Fruit fly (Drosophila melanogaster) whole organism, embryonic: ENCODE measurements around the gene Pdxk.

Experiments
- Adf1 ChIP-seq: fragments of 200-800 bp; sonication (Bioruptor generic); IDR thresholded peaks from 2 replicates; pipeline ENCODE4 v1.3.6; 2022; ENCODE audit warnings: missing biosample characterization, missing genetic modification characterization
- Asciz ChIP-seq: fragments of 200-800 bp; sonication (Bioruptor generic); optimal IDR thresholded peaks from 2 replicates; lab custom pipeline; 2017; ENCODE audit warnings: missing biosample characterization, mild to moderate bottlenecking, missing genetic modification characterization, missing genetic modification reagents
- Atf6 ChIP-seq: fragments of 200-800 bp; sonication (Bioruptor generic); IDR thresholded peaks from 2 replicates; pipeline ENCODE4 v1.3.6; 2022; ENCODE audit warnings: missing biosample characterization, missing genetic modification characterization
- BEAF-32 ChIP-seq: fragments of 200-800 bp; sonication (Bioruptor generic); optimal IDR thresholded peaks from 3 replicates; lab custom pipeline; 2017; ENCODE audit warnings: missing biosample characterization, missing genetic modification characterization, mild to moderate bottlenecking, moderate library complexity, missing genetic modification reagents
- CG10209 ChIP-seq: fragments of 200-800 bp; sonication (Bioruptor generic); optimal IDR thresholded peaks from 3 replicates; lab custom pipeline; 2017; ENCODE audit warnings: missing biosample characterization, mild to moderate bottlenecking, missing genetic modification characterization, missing genetic modification reagents
- CG10462 ChIP-seq: fragments of 200-800 bp; sonication (Bioruptor generic); optimal IDR thresholded peaks from 2 replicates; lab custom pipeline; 2016; ENCODE audit warnings: missing biosample characterization, missing genetic modification characterization
- CG10654 ChIP-seq: fragments of 200-800 bp; sonication (Bioruptor generic); optimal IDR thresholded peaks from 2 replicates; lab custom pipeline; 2016; ENCODE audit warnings: missing biosample characterization, missing genetic modification characterization
- CG10979 ChIP-seq: fragments of 200-800 bp; sonication (Bioruptor generic); optimal IDR thresholded peaks from 2 replicates; lab custom pipeline; 2018; ENCODE audit warnings: missing biosample characterization, mild to moderate bottlenecking, missing genetic modification characterization, moderate library complexity
- CG11696 ChIP-seq: fragments of 200-800 bp; sonication (Bioruptor generic); IDR thresholded peaks from 2 replicates; pipeline ENCODE4 v1.3.6; 2022; ENCODE audit warnings: missing biosample characterization, missing genetic modification characterization
- CG12104 ChIP-seq: fragments of 200-800 bp; sonication (Bioruptor generic); optimal IDR thresholded peaks from 3 replicates; lab custom pipeline; 2016; ENCODE audit warnings: missing biosample characterization, missing genetic modification characterization
- CG12942 ChIP-seq: fragments of 200-800 bp; sonication (Bioruptor generic); optimal IDR thresholded peaks from 3 replicates; lab custom pipeline; 2016; ENCODE audit warnings: missing biosample characterization, missing genetic modification characterization
- CG13624 ChIP-seq: fragments of 200-800 bp; sonication (Bioruptor generic); optimal IDR thresholded peaks from 2 replicates; lab custom pipeline; 2016; ENCODE audit warnings: missing biosample characterization, missing genetic modification characterization
- CG15514 ChIP-seq: fragments of 200-800 bp; sonication (Bioruptor generic); optimal IDR thresholded peaks from 3 replicates; lab custom pipeline; 2017; ENCODE audit warnings: missing biosample characterization, missing genetic modification characterization, mild to moderate bottlenecking, moderate library complexity, missing genetic modification reagents
- CG15696 ChIP-seq: fragments of 200-800 bp; sonication (Bioruptor generic); optimal IDR thresholded peaks from 2 replicates; lab custom pipeline; 2019; ENCODE audit warnings: missing biosample characterization, mild to moderate bottlenecking, missing genetic modification characterization, moderate library complexity
- CG17802 ChIP-seq: fragments of 200-800 bp; sonication (Bioruptor generic); optimal IDR thresholded peaks from 2 replicates; lab custom pipeline; 2018; ENCODE audit warnings: missing biosample characterization, mild to moderate bottlenecking, missing genetic modification characterization, moderate library complexity
- CG17912 ChIP-seq: fragments of 200-800 bp; sonication (Bioruptor generic); optimal IDR thresholded peaks from 2 replicates; lab custom pipeline; 2018; ENCODE audit warnings: missing biosample characterization, mild to moderate bottlenecking, missing genetic modification characterization
- CG1832 ChIP-seq: fragments of 200-800 bp; sonication (Bioruptor generic); optimal IDR thresholded peaks from 2 replicates; lab custom pipeline; 2017; ENCODE audit warnings: missing biosample characterization, mild to moderate bottlenecking, missing genetic modification characterization, inconsistent platforms
- CG2889 ChIP-seq: fragments of 200-800 bp; sonication (Bioruptor generic); IDR thresholded peaks from 3 replicates; pipeline ENCODE4 v1.3.6; 2022; ENCODE audit warnings: missing biosample characterization, missing genetic modification characterization
- CG31441 ChIP-seq: fragments of 200-800 bp; sonication (Bioruptor generic); IDR thresholded peaks from 2 replicates; pipeline ENCODE4 v1.3.6; 2022; ENCODE audit warnings: missing biosample characterization, missing genetic modification characterization
- CG33213 ChIP-seq: fragments of 200-800 bp; sonication (Bioruptor generic); optimal IDR thresholded peaks from 3 replicates; lab custom pipeline; 2016; ENCODE audit warnings: missing biosample characterization, missing genetic modification characterization
- CG42726 ChIP-seq: fragments of 200-800 bp; sonication (Bioruptor generic); IDR thresholded peaks from 2 replicates; pipeline ENCODE4 v1.3.6; 2022; ENCODE audit warnings: missing biosample characterization, missing genetic modification characterization; ENCODE audit not compliant: partially characterized antibody
- CG4820 ChIP-seq: fragments of 200-800 bp; sonication (Bioruptor generic); optimal IDR thresholded peaks from 3 replicates; lab custom pipeline; 2016; ENCODE audit warnings: missing biosample characterization, missing genetic modification characterization
- CG6854 ChIP-seq: fragments of 200-800 bp; sonication (Bioruptor generic); optimal IDR thresholded peaks from 3 replicates; lab custom pipeline; 2017; ENCODE audit warnings: missing biosample characterization, mild to moderate bottlenecking, missing genetic modification characterization
- CG8290 ChIP-seq, 3 experiments: fragments of 200-800 bp; sonication (Bioruptor generic); optimal IDR thresholded peaks; 2 replicates each; lab custom pipeline; 2016 to 2019; ENCODE audit warnings: missing biosample characterization in 3 of 3, missing genetic modification characterization in 3 of 3, mild to moderate bottlenecking in 2 of 3, moderate library complexity in 1 of 3
- CG8944 ChIP-seq: fragments of 200-800 bp; sonication (Bioruptor generic); optimal IDR thresholded peaks from 3 replicates; lab custom pipeline; 2016; ENCODE audit warnings: missing biosample characterization, missing genetic modification characterization
- CHES-1-like ChIP-seq: fragments of 200-800 bp; sonication (Bioruptor generic); optimal IDR thresholded peaks from 2 replicates; lab custom pipeline; 2016; ENCODE audit warnings: missing biosample characterization, missing genetic modification characterization
- Dll ChIP-seq: fragments of 200-800 bp; sonication (Bioruptor generic); IDR thresholded peaks from 4 replicates; pipeline ENCODE4 v1.3.6; 2022; ENCODE audit warnings: missing biosample characterization, missing genetic modification characterization; ENCODE audit not compliant: partially characterized antibody
- Elba2 ChIP-seq: fragments of 200-800 bp; sonication (Bioruptor generic); optimal IDR thresholded peaks from 3 replicates; lab custom pipeline; 2016; ENCODE audit warnings: missing biosample characterization, missing genetic modification characterization
- HLHmδ ChIP-seq: fragments of 200-800 bp; sonication (Bioruptor generic); optimal IDR thresholded peaks from 2 replicates; lab custom pipeline; 2018; ENCODE audit warnings: missing biosample characterization, mild to moderate bottlenecking, missing genetic modification characterization, moderate library complexity
- Neu2 ChIP-seq: fragments of 200-800 bp; sonication (Bioruptor generic); optimal IDR thresholded peaks from 3 replicates; lab custom pipeline; 2016; ENCODE audit warnings: missing biosample characterization, missing genetic modification characterization, borderline replicate concordance
- Taf1 ChIP-seq: fragments of 200-800 bp; sonication (Bioruptor generic); IDR thresholded peaks from 2 replicates; pipeline ENCODE4 v1.3.6; 2022; ENCODE audit warnings: missing biosample characterization, missing genetic modification characterization
- YL-1 ChIP-seq: fragments of 200-800 bp; sonication (Bioruptor generic); optimal IDR thresholded peaks from 3 replicates; lab custom pipeline; 2017; ENCODE audit warnings: missing biosample characterization, mild to moderate bottlenecking, missing genetic modification characterization
- abd-A ChIP-seq: fragments of 200-800 bp; sonication (Bioruptor generic); optimal IDR thresholded peaks from 3 replicates; lab custom pipeline; 2019; ENCODE audit warnings: missing biosample characterization, mild to moderate bottlenecking, missing genetic modification characterization, moderate library complexity
- cad ChIP-seq: fragments of >200 bp; optimal IDR thresholded peaks from 2 replicates; lab custom pipeline; 2017; ENCODE audit warnings: missing biosample characterization, missing genetic modification characterization
- ci ChIP-seq: fragments of 200-800 bp; sonication (Bioruptor generic); IDR thresholded peaks from 3 replicates; pipeline ENCODE4 v1.3.6; 2022; ENCODE audit warnings: missing biosample characterization, missing genetic modification characterization
- corto ChIP-seq: fragments of 200-800 bp; sonication (Bioruptor generic); optimal IDR thresholded peaks from 2 replicates; lab custom pipeline; 2016; ENCODE audit warnings: missing biosample characterization, mild to moderate bottlenecking, missing genetic modification characterization, moderate library complexity
- cwo ChIP-seq: fragments of 200-800 bp; sonication (Bioruptor generic); optimal IDR thresholded peaks from 3 replicates; lab custom pipeline; 2017; ENCODE audit warnings: missing biosample characterization, missing genetic modification characterization, mild to moderate bottlenecking, moderate library complexity, missing genetic modification reagents
- dysf ChIP-seq: fragments of 200-800 bp; sonication (Bioruptor generic); IDR thresholded peaks from 3 replicates; pipeline ENCODE4 v1.3.6; 2022; ENCODE audit warnings: missing biosample characterization, missing genetic modification characterization
- emc ChIP-seq: fragments of 200-800 bp; sonication (Bioruptor generic); optimal IDR thresholded peaks from 2 replicates; lab custom pipeline; 2016; ENCODE audit warnings: missing biosample characterization, missing genetic modification characterization
- eyg ChIP-seq: fragments of 200-800 bp; sonication (Bioruptor generic); optimal IDR thresholded peaks from 3 replicates; lab custom pipeline; 2016; ENCODE audit warnings: missing biosample characterization, missing genetic modification characterization
- fd96Cb ChIP-seq: fragments of 200-800 bp; sonication (Bioruptor generic); optimal IDR thresholded peaks from 2 replicates; lab custom pipeline; 2018; ENCODE audit warnings: missing biosample characterization, mild to moderate bottlenecking, missing genetic modification characterization, moderate library complexity
- maf-S ChIP-seq: fragments of 200-800 bp; sonication (Bioruptor generic); optimal IDR thresholded peaks from 2 replicates; lab custom pipeline; 2016; ENCODE audit warnings: missing biosample characterization, missing genetic modification characterization
- mirr ChIP-seq: fragments of 200-800 bp; sonication (Bioruptor generic); optimal IDR thresholded peaks from 3 replicates; lab custom pipeline; 2018; ENCODE audit warnings: missing biosample characterization, mild to moderate bottlenecking, missing genetic modification characterization
- nau ChIP-seq: fragments of 200-800 bp; sonication (Bioruptor generic); optimal IDR thresholded peaks from 3 replicates; lab custom pipeline; 2017; ENCODE audit warnings: missing biosample characterization, mild to moderate bottlenecking, missing genetic modification characterization, missing genetic modification reagents
- pita ChIP-seq: fragments of 200-800 bp; sonication (Bioruptor generic); optimal IDR thresholded peaks from 2 replicates; lab custom pipeline; 2017; ENCODE audit warnings: missing biosample characterization, mild to moderate bottlenecking, missing genetic modification characterization
- ranshi ChIP-seq: fragments of 200-800 bp; sonication (Bioruptor generic); IDR thresholded peaks from 2 replicates; pipeline ENCODE4 v1.3.6; 2022; ENCODE audit warnings: missing biosample characterization, missing genetic modification characterization
- sob ChIP-seq: fragments of 200-800 bp; sonication (Bioruptor generic); IDR thresholded peaks from 2 replicates; pipeline ENCODE4 v1.3.6; 2022; ENCODE audit warnings: missing biosample characterization, missing genetic modification characterization
- tin ChIP-seq: fragments of 200-800 bp; sonication (Bioruptor generic); optimal IDR thresholded peaks from 3 replicates; lab custom pipeline; 2016; ENCODE audit warnings: missing biosample characterization, missing genetic modification characterization
- trem ChIP-seq: fragments of 200-800 bp; optimal IDR thresholded peaks from 3 replicates; lab custom pipeline; 2019; ENCODE audit warnings: missing biosample characterization, mild to moderate bottlenecking, missing genetic modification characterization, moderate library complexity
- ttk ChIP-seq: fragments of 200-800 bp; sonication (Bioruptor generic); IDR thresholded peaks from 2 replicates; pipeline ENCODE4 v2.1.2; 2022; ENCODE audit warnings: missing biosample characterization, missing genetic modification characterization
- unc-4 ChIP-seq: fragments of 200-800 bp; sonication (Bioruptor generic); IDR thresholded peaks from 2 replicates; pipeline ENCODE4 v1.3.6; 2022; ENCODE audit warnings: missing biosample characterization, missing genetic modification characterization; ENCODE audit not compliant: partially characterized antibody

Pdxk gene

DNA sequence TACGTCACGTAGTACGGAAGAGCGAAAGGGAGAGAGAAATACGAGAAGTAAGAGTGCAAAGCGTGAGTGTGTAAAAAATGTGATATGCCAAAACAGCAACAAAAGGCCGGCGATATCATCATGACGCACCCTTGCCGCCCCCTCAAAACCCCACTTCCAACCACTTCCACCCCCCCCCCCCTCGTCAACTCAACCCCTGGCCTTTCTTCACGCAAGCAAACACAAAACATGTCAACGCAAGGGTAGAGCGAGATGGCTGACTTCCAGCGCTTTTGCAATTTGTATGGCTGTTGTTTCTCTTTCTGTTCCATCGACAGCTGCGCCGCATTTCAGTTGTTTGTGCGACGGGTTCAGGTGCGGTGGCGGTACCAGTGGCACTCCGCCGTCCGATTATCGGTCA lies 24.4 kb upstream of the Pdxk start:
- TF ChIP-seq CG6854 (GFP tag; lab: Kevin White, UChicago) (no peak), eyg (no peak), CG2889 (GFP tag; lab: Robert Waterston, UW) (no peak), HLHmδ (no peak), CG42726 (GFP tag; lab: Robert Waterston, UW) (no peak), cad (GFP tag; lab: Kevin White, UChicago) (no peak), Dll (GFP tag; lab: Robert Waterston, UW) (no peak), CG15514 (GFP tag; lab: Kevin White, UChicago) (peak; percentile 7), nau (GFP tag; lab: Kevin White, UChicago) (peak; percentile 29), unc-4 (no peak), trem (tag; lab: Kevin White, UChicago) (no peak), Taf1 (GFP tag; lab: Robert Waterston, UW) (no peak), CG8944 (GFP tag; lab: Kevin White, UChicago) (no peak), maf-S (GFP tag; lab: Kevin White, UChicago) (no peak), mirr (peak; percentile 43), CG10979 (no peak), cwo (GFP tag; lab: Kevin White, UChicago) (peak; percentile 1), sob (GFP tag; lab: Robert Waterston, UW) (no peak), corto (GFP tag; lab: Kevin White, UChicago) (no peak), CG1832 (GFP tag; lab: Kevin White, UChicago) (peak; percentile 40), fd96Cb (tag; lab: Kevin White, UChicago) (no peak), YL-1 (no peak), pita (no peak), CG10209 (GFP tag; lab: Kevin White, UChicago) (no peak), ci (GFP tag; lab: Robert Waterston, UW) (0 out of 3 replicates have a peak, but pooled peaks have one; percentile 32), CG17912 (no peak), tin (no peak), CG4820 (GFP tag; lab: Kevin White, UChicago) (no peak), Adf1 (GFP tag; lab: Robert Waterston, UW) (no peak; the same call in 1 of the 2 replicates), dysf (no peak), CHES-1-like (GFP tag; lab: Kevin White, UChicago) (no peak), CG31441 (GFP tag; lab: Robert Waterston, UW) (no peak), CG12104 (GFP tag; lab: Kevin White, UChicago) (no peak), BEAF-32 (no peak), CG15696 (tag; lab: Kevin White, UChicago) (no peak), CG12942 (GFP tag; lab: Kevin White, UChicago) (no peak), CG10462 (no peak), Neu2 (GFP tag; lab: Kevin White, UChicago) (no peak), CG17802 (tag; lab: Kevin White, UChicago) (no peak), CG11696 (no peak), CG10654 (no peak), ttk (peak; percentile 72), CG13624 (GFP tag; lab: Kevin White, UChicago) (no peak), Asciz (no peak), emc (no peak), CG8290 (GFP tag; optimal IDR thresholded peaks at IDR 0.05; lab: Kevin White, UChicago) (no peak), CG8290 (tag; optimal IDR thresholded peaks at IDR 0.05; lab: Kevin White, UChicago) (peak in 1 of 2 experiments; percentile 23), ranshi (GFP tag; lab: Robert Waterston, UW) (no peak), CG33213 (GFP tag; lab: Kevin White, UChicago) (no peak), Atf6 (GFP tag; lab: Robert Waterston, UW) (peak; percentile 34; the same call in 1 of the 2 replicates), abd-A (peak; percentile 43), Elba2 (no peak)
